Worm (Caenorhabditis elegans): ENCODE measurements around the gene C28A5.2.
A peak's percentile ranks its signal among the peaks of the same experiment; 100 is the strongest.

C28A5.2 gene

DNA sequence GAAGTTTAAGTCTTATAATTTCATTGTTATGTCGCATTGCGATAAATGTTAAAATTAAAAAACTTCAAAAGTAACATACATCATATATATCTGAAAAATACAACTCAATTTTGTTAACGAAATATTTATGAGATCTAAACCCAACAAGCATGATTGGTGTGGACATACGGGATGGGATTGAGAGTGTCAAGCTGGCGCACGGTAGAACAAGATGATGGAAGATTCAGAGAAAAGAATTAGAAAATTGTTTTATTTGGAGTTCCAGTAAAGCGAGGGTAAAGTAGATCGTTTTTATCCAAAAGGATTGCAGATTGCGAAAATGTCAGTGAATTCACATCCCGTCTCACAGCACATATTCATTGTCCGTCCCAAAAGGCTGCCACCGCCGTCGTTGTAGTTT is 37.5 kb upstream of the C28A5.2 start (continued):
- TF ChIP-seq B0035.1 (tag; optimal IDR thresholded peaks at IDR 0.05) (no peak), Y53G8AR.9 (GFP tag; conservative IDR thresholded peaks at IDR 0.05) (peak; percentile 82), ztf-28 (GFP tag; IDR thresholded peaks at IDR 0.05) (no peak), F57A8.1 (GFP tag; optimal IDR thresholded peaks at IDR 0.05) (no peak), hmg-1.2 (GFP tag; IDR thresholded peaks at IDR 0.05) (peak; percentile 46), F10E7.11 (tag; optimal IDR thresholded peaks at IDR 0.05) (no peak), lag-1 (GFP tag; IDR thresholded peaks at IDR 0.05) (no peak), ceh-100 (GFP tag; IDR thresholded peaks at IDR 0.05) (peak; percentile 45; the same call in 1 of the 2 replicates), pbrm-1 (GFP tag; IDR thresholded peaks at IDR 0.05) (peak; percentile 54; the same call in 1 of the 2 replicates), hlh-26 (GFP tag; conservative IDR thresholded peaks at IDR 0.05) (no peak), chd-7 (tag; optimal IDR thresholded peaks at IDR 0.05) (no peak), him-1 (tag; optimal IDR thresholded peaks at IDR 0.05) (no peak), unc-62 (GFP tag; optimal IDR thresholded peaks at IDR 0.05) (no peak), lin-40 (tag; optimal IDR thresholded peaks at IDR 0.05) (no peak), B0336.3 (GFP tag; IDR thresholded peaks at IDR 0.05) (peak; percentile 92; the same call in 1 of the 2 replicates), T07F8.4 (tag; optimal IDR thresholded peaks at IDR 0.05) (no peak), C06A6.2 (GFP tag; conservative IDR thresholded peaks at IDR 0.05) (no peak), efl-1 (GFP tag; optimal IDR thresholded peaks at IDR 0.05) (no peak), mcd-1 (GFP tag; IDR thresholded peaks at IDR 0.05) (no peak), ceh-58 (GFP tag; IDR thresholded peaks at IDR 0.05) (no peak), F23B12.7 (tag; optimal IDR thresholded peaks at IDR 0.05; ENCODE audit: insufficient read depth) (no peak), pha-4 (tag; optimal IDR thresholded peaks at IDR 0.05) (no peak), lsl-1 (GFP tag; optimal IDR thresholded peaks at IDR 0.05) (peak; percentile 28), ceh-91 (GFP tag; IDR thresholded peaks at IDR 0.05) (no peak), let-526 (GFP tag; IDR thresholded peaks at IDR 0.05) (no peak), zfh-2 (GFP tag; conservative IDR thresholded peaks at IDR 0.05) (no peak), ztf-26 (tag; optimal IDR thresholded peaks at IDR 0.05) (no peak), F49E8.2 (tag; optimal IDR thresholded peaks at IDR 0.05; ENCODE audit: insufficient read depth) (peak; percentile 53), bed-1 (GFP tag; IDR thresholded peaks at IDR 0.05) (0 out of 2 replicates have a peak, but pooled peaks have one; percentile 35), egrh-3 (GFP tag; IDR thresholded peaks at IDR 0.05) (no peak), cebp-2 (GFP tag; IDR thresholded peaks at IDR 0.05) (no peak), Y67H2A.10 (GFP tag; conservative IDR thresholded peaks at IDR 0.05) (no peak), somi-1 (GFP tag; optimal IDR thresholded peaks at IDR 0.05) (no peak), F37B4.10 (GFP tag; IDR thresholded peaks at IDR 0.05) (no peak), ceh-79 (tag; optimal IDR thresholded peaks at IDR 0.05) (no peak), nhr-27 (tag; optimal IDR thresholded peaks at IDR 0.05) (no peak), lin-26 (GFP tag; IDR thresholded peaks at IDR 0.05) (peak; percentile 67; the same call in 1 of the 2 replicates), hlh-12 (tag; optimal IDR thresholded peaks at IDR 0.05) (no peak), snpc-1.3 (tag; optimal IDR thresholded peaks at IDR 0.05; ENCODE audit: insufficient read depth) (no peak), hsf-1 (GFP tag; IDR thresholded peaks at IDR 0.05) (peak; percentile 75), cebp-1 (GFP tag; IDR thresholded peaks at IDR 0.05) (no peak), cebp-1 (tag; optimal IDR thresholded peaks at IDR 0.05) (no peak), aptf-3 (GFP tag; IDR thresholded peaks at IDR 0.05) (no peak), ets-4 (GFP tag; optimal IDR thresholded peaks at IDR 0.05) (no peak), sea-2 (GFP tag; IDR thresholded peaks at IDR 0.05) (no peak), nhr-80 (tag; optimal IDR thresholded peaks at IDR 0.05) (no peak), xnd-1 (tag; optimal IDR thresholded peaks at IDR 0.05) (no peak), Y95B8A.8 (GFP tag; IDR thresholded peaks at IDR 0.05) (peak; percentile 32; the same call in 1 of the 2 replicates), let-607 (tag; optimal IDR thresholded peaks at IDR 0.05) (no peak)
